Worm (Caenorhabditis elegans) whole organism, L3 larva: ENCODE data around the gene F59B10.6.

Source experiments
- ceh-16 ChIP-seq: sonication (generic microtip); optimal IDR thresholded peaks from 2 replicates; lab custom pipeline; 2017; ENCODE audit warnings: missing biosample characterization, missing genetic modification characterization
- egl-27 ChIP-seq: sonication (generic microtip); optimal IDR thresholded peaks from 4 replicates; lab custom pipeline; 2017; ENCODE audit warnings: missing biosample characterization, missing genetic modification reagents, missing genetic modification characterization
- lin-15B ChIP-seq: fragments of 150-350 bp; optimal IDR thresholded peaks from 2 replicates; lab custom pipeline; 2014; ENCODE audit warnings: missing biosample characterization, missing genetic modification characterization
- nhr-237 ChIP-seq: fragments of 150-350 bp; optimal IDR thresholded peaks from 2 replicates; lab custom pipeline; 2014; ENCODE audit warnings: missing biosample characterization, missing genetic modification characterization
- nhr-77 ChIP-seq: fragments of 150-350 bp; optimal IDR thresholded peaks from 2 replicates; lab custom pipeline; 2014; ENCODE audit warnings: missing biosample characterization, missing genetic modification characterization

DNA sequence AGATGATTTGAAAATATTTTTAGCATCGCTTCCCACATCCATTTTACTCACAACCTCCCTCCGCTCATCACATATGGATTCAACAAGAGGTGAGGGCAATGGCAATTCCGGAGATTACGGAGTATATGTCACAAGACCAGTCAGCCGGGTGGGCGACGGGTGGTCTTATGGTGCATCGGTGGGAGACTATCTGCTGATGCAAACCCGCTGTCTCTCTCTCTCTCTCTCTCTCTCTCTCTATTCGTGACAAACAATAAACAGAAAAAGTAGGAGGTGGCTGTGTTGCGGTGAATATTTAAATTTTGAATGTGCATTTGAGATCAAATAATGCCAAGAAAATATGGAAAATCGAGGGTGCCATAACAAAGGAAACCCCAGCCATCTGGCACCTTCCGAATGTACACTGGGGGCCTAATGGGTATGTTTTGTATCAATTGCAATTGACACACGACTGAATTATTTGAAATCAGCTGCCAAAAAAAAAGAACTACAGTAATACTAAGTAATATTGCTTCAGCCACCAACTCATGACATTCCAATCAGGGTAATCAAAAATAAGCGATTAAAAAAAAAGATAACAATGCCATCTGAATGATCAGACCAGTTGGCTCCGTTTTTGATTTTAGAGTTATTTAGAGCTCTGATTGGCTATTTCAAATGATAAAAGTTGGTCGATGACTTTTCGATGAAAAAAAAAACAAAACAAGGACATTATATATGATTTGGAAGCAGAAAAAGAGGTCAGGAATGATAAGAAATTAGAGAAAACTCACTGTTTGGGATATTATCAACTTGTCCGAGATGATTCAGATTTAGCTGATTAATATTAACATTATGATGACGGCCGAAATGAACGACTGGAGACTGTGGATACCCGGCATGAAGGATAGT lies 23.8 kb upstream of the F59B10.6 start:
- TF ChIP-seq nhr-77 (tag; lab: Kevin White, UChicago) (no peak), egl-27 (no peak), lin-15B (tag; lab: Kevin White, UChicago) (no peak), nhr-237 (tag; lab: Kevin White, UChicago) (no peak), ceh-16 (no peak)
